Fruit fly (Drosophila melanogaster) whole organism, adult: ENCODE results near the gene CG31948.

Experiments used
- CG11617 ChIP-seq: fragments of 200-800 bp; sonication (Bioruptor generic); optimal IDR thresholded peaks from 2 replicates; lab custom pipeline; 2017; ENCODE audit warnings: mild to moderate bottlenecking, missing biosample characterization, missing genetic modification reagents, missing genetic modification characterization
- CG1620 ChIP-seq: fragments of 200-800 bp; sonication (Bioruptor generic); optimal IDR thresholded peaks from 2 replicates; lab custom pipeline; 2016; ENCODE audit warnings: missing biosample characterization, missing genetic modification characterization
- CG33017 ChIP-seq: fragments of 200-800 bp; sonication (Bioruptor generic); optimal IDR thresholded peaks from 2 replicates; lab custom pipeline; 2018; ENCODE audit warnings: missing biosample characterization, mild to moderate bottlenecking, missing genetic modification characterization, moderate library complexity
- CG7045 ChIP-seq: fragments of 200-800 bp; sonication (Bioruptor generic); optimal IDR thresholded peaks from 2 replicates; lab custom pipeline; 2017; ENCODE audit warnings: missing biosample characterization, mild to moderate bottlenecking, missing genetic modification characterization
- CG7101 ChIP-seq: fragments of 200-800 bp; sonication (Bioruptor generic); optimal IDR thresholded peaks from 2 replicates; lab custom pipeline; 2018; ENCODE audit warnings: missing biosample characterization, mild to moderate bottlenecking, missing genetic modification characterization, moderate library complexity
- Clk ChIP-seq: fragments of 200-800 bp; sonication (Bioruptor generic); optimal IDR thresholded peaks from 2 replicates; lab custom pipeline; 2017; ENCODE audit warnings: missing biosample characterization, missing genetic modification characterization
- Crg-1 ChIP-seq: fragments of 200-800 bp; sonication (Bioruptor generic); optimal IDR thresholded peaks from 2 replicates; lab custom pipeline; 2016; ENCODE audit warnings: missing biosample characterization, missing genetic modification characterization
- Mnt ChIP-seq: fragments of 200-800 bp; sonication (Bioruptor generic); optimal IDR thresholded peaks from 2 replicates; lab custom pipeline; 2016; ENCODE audit warnings: missing biosample characterization, mild to moderate bottlenecking, missing genetic modification characterization
- cic ChIP-seq: fragments of 200-800 bp; sonication (Bioruptor generic); optimal IDR thresholded peaks from 2 replicates; lab custom pipeline; 2017; ENCODE audit warnings: missing biosample characterization, mild to moderate bottlenecking, missing genetic modification characterization, moderate library complexity
- kay ChIP-seq: fragments of 200-800 bp; sonication (Bioruptor generic); peaks from one replicate; lab custom pipeline; 2016; ENCODE audit warnings: missing biosample characterization, missing genetic modification characterization, borderline replicate concordance
- tj ChIP-seq: fragments of 200-800 bp; sonication (Bioruptor generic); optimal IDR thresholded peaks from 3 replicates; lab custom pipeline; 2017; ENCODE audit warnings: missing biosample characterization, mild to moderate bottlenecking, missing genetic modification characterization, moderate library complexity

The CG31948 gene

dm6 chr2L:2371406-2372111, 45.0 kb downstream of the CG31948 start, which contains the start of gene CG3597:
TSS of gene CG3597 (minus strand) at chr2L:2371524.
- TF ChIP-seq kay (GFP tag; lab: Kevin White, UChicago) (peak; percentile 83), tj (peak; percentile 51), cic (GFP tag; lab: Kevin White, UChicago) (peak; percentile 85), CG11617 (GFP tag; lab: Kevin White, UChicago) (no peak), CG33017 (no peak)

- TF ChIP-seq kay (GFP tag; lab: Kevin White, UChicago), result no peak
- no peak for TF ChIP-seq tj
- no peak for TF ChIP-seq Crg-1
- TF ChIP-seq cic (GFP tag; lab: Kevin White, UChicago), result peak; percentile 5
- no peak for TF ChIP-seq CG11617 (GFP tag; lab: Kevin White, UChicago)
- TF ChIP-seq CG1620 (GFP tag; lab: Kevin White, UChicago), result no peak
Observed at dm6 chr2L:2370352-2370751, 46.2 kb downstream of the CG31948 start.

dm6 chr2L:2365655-2366214, 50.8 kb downstream of the CG31948 start:
- no peak for TF ChIP-seq Clk
- TF ChIP-seq CG1620 (GFP tag; lab: Kevin White, UChicago), result no peak
- TF ChIP-seq kay (GFP tag; lab: Kevin White, UChicago), result peak; percentile 79
- no peak for TF ChIP-seq Mnt (GFP tag; lab: Kevin White, UChicago)
- TF ChIP-seq CG7101 (tag; lab: Kevin White, UChicago), result peak; percentile 0
- no peak for TF ChIP-seq CG7045 (GFP tag; lab: Kevin White, UChicago)
